Worm (Caenorhabditis elegans) whole organism, young adult: ENCODE results near the gene fzo-1.

Experiments
- B0019.2 ChIP-seq: fragments of 200-800 bp; sonication (Bioruptor generic); conservative IDR thresholded peaks from 2 replicates; pipeline ENCODE4 v1.3.6; 2022; ENCODE audit warnings: missing genetic modification reagents, missing genetic modification characterization, missing compliant biosample characterization
- F33H1.4 ChIP-seq: fragments of 200-800 bp; sonication (Bioruptor generic); IDR thresholded peaks from 2 replicates; pipeline ENCODE4 v1.3.6; 2022; ENCODE audit warnings: missing genetic modification reagents, missing genetic modification characterization, missing compliant biosample characterization
- attf-5 ChIP-seq: fragments of 200-800 bp; sonication (Bioruptor generic); optimal IDR thresholded peaks from 2 replicates; lab custom pipeline; 2018; ENCODE audit warnings: mild to moderate bottlenecking, missing genetic modification characterization, missing compliant biosample characterization
- madf-6 ChIP-seq: fragments of 200-800 bp; sonication (Bioruptor generic); IDR thresholded peaks from 2 replicates; pipeline ENCODE4 v1.3.6; 2022; ENCODE audit warnings: missing genetic modification reagents, missing genetic modification characterization, missing compliant biosample characterization
- rcor-1 ChIP-seq: fragments of 200-800 bp; sonication (Bioruptor generic); IDR thresholded peaks from 2 replicates; pipeline ENCODE4 v1.3.6; 2022; ENCODE audit warnings: missing genetic modification reagents, missing genetic modification characterization, missing compliant biosample characterization

ce11 chrII:5845441-5845840 lies 9.4 kb upstream of the fzo-1 start, which contains the start of the genes ZK1248.17 and H41C03.3:
- TF ChIP-seq B0019.2 (GFP tag; lab: Robert Waterston, UW) (no peak), attf-5 (no peak), rcor-1 (GFP tag; lab: Robert Waterston, UW) (no peak), madf-6 (GFP tag; lab: Robert Waterston, UW) (no peak), F33H1.4 (GFP tag; lab: Robert Waterston, UW) (no peak)
